Worm (Caenorhabditis elegans): ENCODE data around the gene Y48E1B.17.
A peak's percentile ranks its signal among the peaks of the same experiment; 100 is the strongest.

Gene Y48E1B.17

ce11 chrII:13574395-13574794, 33.5 kb upstream of the Y48E1B.17 start:
- TF ChIP-seq syd-9 (tag; optimal IDR thresholded peaks at IDR 0.05) (no peak), ceh-19 (GFP tag; optimal IDR thresholded peaks at IDR 0.05) (no peak), lim-6 (tag; optimal IDR thresholded peaks at IDR 0.05) (no peak), unc-86 (tag; optimal IDR thresholded peaks at IDR 0.05) (no peak), hlh-13 (GFP tag; optimal IDR thresholded peaks at IDR 0.05) (no peak), hlh-6 (tag; optimal IDR thresholded peaks at IDR 0.05) (no peak), pqm-1 (tag; optimal IDR thresholded peaks at IDR 0.05) (no peak)

- TF ChIP-seq mec-3 (tag; optimal IDR thresholded peaks at IDR 0.05; ENCODE audit: borderline replicate concordance): no peak
These were observed 27.0 kb upstream of the Y48E1B.17 start, which contains the start of gene Y48E1B.3 for ce11 chrII:13567871-13568270. Gene Y48E1B.3, minus strand, starts transcription at chrII:13567971.

ce11 chrII:13560553-13560952, 19.7 kb upstream of the Y48E1B.17 start:
- TF ChIP-seq mec-3 (tag; optimal IDR thresholded peaks at IDR 0.05; ENCODE audit: borderline replicate concordance) (peak; percentile 80), nfya-1 (tag; optimal IDR thresholded peaks at IDR 0.05) (no peak)

ce11 chrII:13547545-13547944, 6.7 kb upstream of the Y48E1B.17 start, which contains the start of gene ddl-2:
Gene ddl-2, minus strand, starts transcription at chrII:13547645.
- TF ChIP-seq pqm-1 (tag; optimal IDR thresholded peaks at IDR 0.05): no peak
- no peak for TF ChIP-seq fkh-10 (GFP tag; optimal IDR thresholded peaks at IDR 0.05)
- no peak for TF ChIP-seq T23F11.4 (GFP tag; optimal IDR thresholded peaks at IDR 0.05)
- no peak for TF ChIP-seq ref-2 (tag; optimal IDR thresholded peaks at IDR 0.05)
- TF ChIP-seq pha-4 (tag; optimal IDR thresholded peaks at IDR 0.05): no peak

ce11 chrII:13542991-13543390, 2.1 kb upstream of the Y48E1B.17 start:
- TF ChIP-seq hlh-6 (tag; optimal IDR thresholded peaks at IDR 0.05) (no peak), ztf-16 (tag; optimal IDR thresholded peaks at IDR 0.05) (no peak), eyg-1 (tag; optimal IDR thresholded peaks at IDR 0.05) (no peak), unc-86 (tag; optimal IDR thresholded peaks at IDR 0.05) (no peak), ceh-24 (tag; optimal IDR thresholded peaks at IDR 0.05) (no peak), pha-2 (tag; optimal IDR thresholded peaks at IDR 0.05) (no peak), hlh-8 (tag; optimal IDR thresholded peaks at IDR 0.05) (no peak), elt-4 (tag; optimal IDR thresholded peaks at IDR 0.05) (no peak)

ce11 chrII:13531118-13531517, 9.8 kb downstream of the Y48E1B.17 start, which contains the start of gene snx-14:
Gene snx-14, minus strand, starts transcription at chrII:13531218.
- TF ChIP-seq ceh-34 (tag; optimal IDR thresholded peaks at IDR 0.05): no peak
- TF ChIP-seq dve-1 (tag; optimal IDR thresholded peaks at IDR 0.05): no peak
- no peak for TF ChIP-seq ahr-1 (tag; optimal IDR thresholded peaks at IDR 0.05)
- TF ChIP-seq ztf-16 (tag; optimal IDR thresholded peaks at IDR 0.05): no peak
- TF ChIP-seq hlh-13 (GFP tag; optimal IDR thresholded peaks at IDR 0.05): no peak
- TF ChIP-seq ref-2 (tag; optimal IDR thresholded peaks at IDR 0.05): no peak
- TF ChIP-seq tbx-7 (tag; optimal IDR thresholded peaks at IDR 0.05): no peak
- TF ChIP-seq mec-3 (tag; optimal IDR thresholded peaks at IDR 0.05; ENCODE audit: borderline replicate concordance): no peak
- TF ChIP-seq elt-2 (tag; optimal IDR thresholded peaks at IDR 0.05): no peak
- TF ChIP-seq F13H6.1 (tag; optimal IDR thresholded peaks at IDR 0.05): no peak
- no peak for TF ChIP-seq ceh-19 (GFP tag; optimal IDR thresholded peaks at IDR 0.05)
- TF ChIP-seq pha-4 (tag; optimal IDR thresholded peaks at IDR 0.05): no peak
- TF ChIP-seq hlh-6 (tag; optimal IDR thresholded peaks at IDR 0.05): no peak
- TF ChIP-seq ceh-31 (tag; optimal IDR thresholded peaks at IDR 0.05): no peak
- TF ChIP-seq odd-2 (tag; optimal IDR thresholded peaks at IDR 0.05): no peak
- no peak for TF ChIP-seq tbx-2 (tag; optimal IDR thresholded peaks at IDR 0.05)
- no peak for TF ChIP-seq pax-1 (tag; optimal IDR thresholded peaks at IDR 0.05)
- no peak for TF ChIP-seq zip-5 (tag; optimal IDR thresholded peaks at IDR 0.05)
- TF ChIP-seq lin-11 (tag; optimal IDR thresholded peaks at IDR 0.05): no peak
